Worm (Caenorhabditis elegans): ENCODE measurements around the gene srx-104.

DNA sequence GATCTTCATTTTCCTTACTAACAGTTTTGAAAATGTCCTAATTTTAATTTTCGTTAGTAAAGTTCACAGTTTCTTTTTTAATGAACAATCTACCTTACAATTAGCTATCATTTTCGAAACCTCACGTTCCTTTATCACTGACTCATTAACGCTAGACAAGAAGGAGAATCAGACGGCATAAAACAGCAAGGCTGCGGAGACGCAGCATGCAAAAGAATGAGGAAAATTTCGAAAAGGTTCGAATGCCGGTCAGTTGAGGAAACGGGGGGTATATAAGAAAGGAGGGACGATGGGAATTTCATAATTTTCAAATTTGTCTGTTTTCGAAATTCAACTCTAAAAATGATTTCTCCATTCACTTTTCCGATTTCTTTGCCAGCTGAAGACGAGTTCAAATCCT is 37.6 kb downstream of the srx-104 start, which contains the start of gene F19B10.13:
- TF ChIP-seq ama-1 (optimal IDR thresholded peaks at IDR 0.05) (no peak), tbx-2 (tag; optimal IDR thresholded peaks at IDR 0.05) (no peak), mdl-1 (tag; optimal IDR thresholded peaks at IDR 0.05) (no peak), fkh-10 (GFP tag; optimal IDR thresholded peaks at IDR 0.05) (no peak), unc-39 (tag; optimal IDR thresholded peaks at IDR 0.05) (no peak), nfya-1 (tag; optimal IDR thresholded peaks at IDR 0.05; ENCODE audit: insufficient read depth) (peak; percentile 14), snpc-4 (tag; optimal IDR thresholded peaks at IDR 0.05) (no peak), lin-39 (tag; optimal IDR thresholded peaks at IDR 0.05) (no peak), unc-62 (GFP tag; optimal IDR thresholded peaks at IDR 0.05) (no peak)
